Fruit fly (Drosophila melanogaster) whole organism: ENCODE data around the gene Cad87A.
"Not testable (repeated sequence)": the region's sequence is repeated elsewhere in the genome, so short reads cannot be mapped to it uniquely, and the experiment has no call there.

Experiments
- CG8478 ChIP-seq: fragments of >200 bp; optimal IDR thresholded peaks from 2 replicates; lab custom pipeline; 2018; ENCODE audit warnings: inconsistent platforms
- Dll ChIP-seq: fragments of >200 bp; optimal IDR thresholded peaks from 2 replicates; lab custom pipeline; 2017
- EcR ChIP-seq, 2 experiments: fragments of >200 bp; optimal IDR thresholded peaks; 2 replicates each; lab custom pipeline; 2017; ENCODE audit warnings: missing biosample characterization in 2 of 2, missing genetic modification characterization in 2 of 2, missing genetic modification reagents in 2 of 2
- pan ChIP-seq: fragments of >200 bp; optimal IDR thresholded peaks from 2 replicates; lab custom pipeline; 2017
- psq ChIP-seq: fragments of >200 bp; optimal IDR thresholded peaks from 2 replicates; lab custom pipeline; 2017
- usp ChIP-seq: fragments of >200 bp; optimal IDR thresholded peaks from 2 replicates; lab custom pipeline; 2017; ENCODE audit warnings: missing biosample characterization, missing genetic modification characterization, mixed read lengths

The Cad87A gene

dm6 chr3R:11962739-11963214, 13.8 kb upstream of the Cad87A start, which contains the start of the genes CG3281 and aurA:
Gene CG3281 (minus strand): TSS chr3R:11962805.
Gene aurA (plus strand): TSS chr3R:11963124.
- no peak for TF ChIP-seq Dll
- TF ChIP-seq pan (lab: Kevin White, UChicago): no peak
- no peak for TF ChIP-seq psq
- no peak for TF ChIP-seq CG8478 (lab: Kevin White, UChicago)
- TF ChIP-seq EcR (GFP tag; optimal IDR thresholded peaks at IDR 0.05; lab: Kevin White, UChicago): no peak
- no peak for TF ChIP-seq usp

DNA sequence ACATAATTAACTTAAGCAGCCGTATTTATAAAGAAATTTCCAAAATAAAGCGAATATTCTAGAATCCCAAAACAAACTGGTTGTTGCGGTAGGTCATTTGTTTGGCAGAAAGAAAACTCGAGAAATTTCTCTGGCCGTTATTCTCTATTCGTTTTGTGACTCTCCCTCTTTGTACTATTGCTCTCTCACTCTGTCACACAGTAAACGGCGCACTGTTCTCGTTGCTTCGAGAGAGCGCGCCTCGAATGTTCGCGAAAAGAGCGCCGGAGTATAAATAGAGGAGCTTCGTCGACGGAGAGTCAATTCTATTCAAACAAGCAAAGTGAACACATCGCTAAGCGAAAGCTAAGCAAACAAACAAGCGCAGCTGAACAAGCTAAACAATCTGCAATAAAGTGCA, 9.3 kb upstream of the Cad87A start, which contains the start of gene Hsp70Ab:
TSS of gene Hsp70Ab (plus strand) at position 301 of the 400 bp plus-strand sequence.
- not testable (repeated sequence) for TF ChIP-seq CG8478 (lab: Kevin White, UChicago); usp; psq

dm6 chr3R:11957388-11957787, 8.5 kb upstream of the Cad87A start:
- TF ChIP-seq Dll (no peak), psq (no peak), CG8478 (lab: Kevin White, UChicago) (no peak), EcR (GFP tag; optimal IDR thresholded peaks at IDR 0.05; lab: Kevin White, UChicago) (no peak), pan (lab: Kevin White, UChicago) (no peak), usp (no peak)

DNA sequence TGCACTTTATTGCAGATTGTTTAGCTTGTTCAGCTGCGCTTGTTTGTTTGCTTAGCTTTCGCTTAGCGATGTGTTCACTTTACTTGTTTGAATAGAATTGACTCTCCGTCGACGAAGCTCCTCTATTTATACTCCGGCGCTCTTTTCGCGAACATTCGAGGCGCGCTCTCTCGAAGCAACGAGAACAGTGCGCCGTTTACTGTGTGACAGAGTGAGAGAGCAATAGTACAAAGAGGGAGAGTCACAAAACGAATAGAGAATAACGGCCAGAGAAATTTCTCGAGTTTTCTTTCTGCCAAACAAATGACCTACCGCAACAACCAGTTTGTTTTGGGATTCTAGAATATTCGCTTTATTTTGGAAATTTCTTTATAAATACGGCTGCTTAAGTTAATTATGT, 7.5 kb upstream of the Cad87A start, which contains the start of gene Hsp70Aa:
TSS of gene Hsp70Aa (minus strand) at position 101 of the 400 bp plus-strand sequence.
- not testable (repeated sequence) for TF ChIP-seq Dll; usp; pan (lab: Kevin White, UChicago)

DNA sequence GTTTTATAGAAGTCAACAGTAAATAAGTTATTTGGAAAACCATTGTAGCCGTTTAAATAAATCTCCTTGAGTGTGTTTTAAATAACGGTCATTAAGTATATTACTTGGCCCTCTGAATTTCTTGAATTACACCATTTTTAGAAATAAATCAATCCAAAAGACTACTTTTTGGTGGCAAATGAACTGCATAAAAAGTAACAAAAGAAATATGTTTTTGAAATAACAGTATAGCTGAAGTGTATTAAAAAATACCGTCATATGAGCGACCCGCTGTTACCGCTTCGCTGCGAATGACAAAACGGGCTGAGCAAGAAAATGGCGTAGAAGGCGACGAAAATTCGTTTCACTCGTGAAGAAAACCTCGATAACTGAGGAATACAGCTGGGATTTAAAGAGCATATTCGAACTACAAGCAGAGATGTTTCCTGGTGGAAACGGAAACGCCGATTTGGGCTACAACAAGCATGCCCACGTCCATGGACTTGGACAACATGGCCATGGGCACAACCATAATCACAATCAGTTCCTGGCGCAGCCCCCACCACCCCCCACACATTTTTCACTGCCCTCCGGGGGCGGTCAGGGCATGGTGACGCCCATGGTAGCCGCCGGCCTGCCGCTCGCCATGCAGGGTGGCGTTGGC, 579 bp upstream of the Cad87A start, which contains the start of gene CG31211:
TSS of gene CG31211 (plus strand) at position 294 of the 643 bp plus-strand sequence.
- TF ChIP-seq CG8478 (lab: Kevin White, UChicago): no peak

- no peak for TF ChIP-seq usp
- TF ChIP-seq CG8478 (lab: Kevin White, UChicago): no peak
- TF ChIP-seq EcR (GFP tag; optimal IDR thresholded peaks at IDR 0.05; lab: Kevin White, UChicago): no peak
- no peak for TF ChIP-seq psq
- no peak for TF ChIP-seq pan (lab: Kevin White, UChicago)
- no peak for TF ChIP-seq Dll
Measured at dm6 chr3R:11947959-11948358, 970 bp downstream of the Cad87A start.

dm6 chr3R:11947079-11947869, 1.7 kb downstream of the Cad87A start:
- TF ChIP-seq pan (lab: Kevin White, UChicago) (no peak), usp (no peak), EcR (GFP tag; optimal IDR thresholded peaks at IDR 0.05; lab: Kevin White, UChicago) (no peak), CG8478 (lab: Kevin White, UChicago) (no peak), psq (no peak), Dll (no peak)

- TF ChIP-seq psq (no peak), usp (no peak), Dll (no peak), pan (lab: Kevin White, UChicago) (no peak), EcR (GFP tag; optimal IDR thresholded peaks at IDR 0.05; lab: Kevin White, UChicago) (no peak), CG8478 (lab: Kevin White, UChicago) (no peak)
Measured at dm6 chr3R:11945450-11946317, 3.2 kb downstream of the Cad87A start.

DNA sequence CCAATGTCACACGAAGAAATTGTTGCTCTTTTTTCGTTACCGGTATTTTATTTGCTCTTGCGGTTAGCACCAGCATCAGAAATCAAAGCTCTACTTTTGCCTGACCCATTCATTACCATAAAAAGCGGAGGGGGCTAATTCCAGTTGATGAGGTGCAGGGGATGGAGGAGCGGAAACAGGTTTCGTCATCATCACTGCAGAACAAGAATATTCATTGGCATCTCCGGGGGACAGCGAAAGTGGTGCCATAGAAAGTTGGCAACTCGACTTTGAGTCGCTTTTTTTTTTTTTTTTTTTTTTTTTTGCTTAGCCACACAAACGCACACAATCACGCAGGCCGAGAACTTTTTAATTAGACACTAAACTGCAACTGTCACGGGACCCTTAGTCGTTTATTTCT, 7.8 kb downstream of the Cad87A start:
- TF ChIP-seq EcR (GFP tag; optimal IDR thresholded peaks at IDR 0.05; lab: Kevin White, UChicago): no peak
- TF ChIP-seq psq: no peak
- TF ChIP-seq Dll: no peak
- no peak for TF ChIP-seq CG8478 (lab: Kevin White, UChicago)
- TF ChIP-seq pan (lab: Kevin White, UChicago): no peak
- TF ChIP-seq usp: no peak

DNA sequence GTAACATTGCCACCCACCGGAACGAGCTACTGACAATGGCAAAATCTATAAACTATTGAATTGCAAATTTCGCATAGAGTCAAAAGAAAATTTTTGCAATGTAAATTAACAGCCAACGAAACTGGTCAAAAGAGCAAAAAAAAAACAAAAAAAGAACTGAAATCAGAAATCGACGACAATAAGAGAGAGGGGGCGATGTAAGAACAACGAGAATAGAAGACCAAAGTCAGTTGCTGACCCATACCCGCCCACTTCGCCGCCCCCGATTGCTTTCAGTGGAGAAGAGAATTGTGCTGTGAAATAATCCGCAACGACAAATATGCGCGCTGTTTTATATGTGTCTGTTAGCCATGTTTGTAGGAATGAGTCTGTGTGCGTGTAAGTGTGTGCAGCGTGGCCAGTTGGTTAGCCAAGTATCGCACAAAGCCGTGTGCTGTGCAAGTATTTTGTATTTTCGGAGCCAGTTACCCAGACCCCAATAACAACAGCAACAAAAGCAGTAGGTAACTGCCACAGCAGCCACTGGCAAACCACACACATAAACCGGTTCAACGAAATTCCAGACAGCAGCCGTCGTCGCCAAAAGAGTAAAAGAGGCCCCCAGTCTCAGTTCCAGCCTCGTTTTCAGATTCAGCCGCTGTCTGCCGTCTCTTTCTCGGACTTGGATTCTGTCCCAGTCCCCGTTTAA, 11.4 kb downstream of the Cad87A start:
- TF ChIP-seq CG8478 (lab: Kevin White, UChicago) (no peak), usp (no peak), Dll (no peak), pan (lab: Kevin White, UChicago) (no peak), EcR (GFP tag; optimal IDR thresholded peaks at IDR 0.05; lab: Kevin White, UChicago) (no peak), psq (no peak)

- no peak for TF ChIP-seq psq
Measured at dm6 chr3R:11933903-11934302, 15.0 kb downstream of the Cad87A start.

dm6 chr3R:11930962-11931361, 18.0 kb downstream of the Cad87A start, which contains the start of gene CG14731:
Gene CG14731 (plus strand): TSS chr3R:11931262.
- no peak for TF ChIP-seq pan (lab: Kevin White, UChicago)
- no peak for TF ChIP-seq Dll
- TF ChIP-seq psq: no peak
- no peak for TF ChIP-seq usp
- no peak for TF ChIP-seq EcR (GFP tag; optimal IDR thresholded peaks at IDR 0.05; lab: Kevin White, UChicago)
- TF ChIP-seq CG8478 (lab: Kevin White, UChicago): no peak
